Worm (Caenorhabditis elegans): ENCODE measurements around the gene amt-2.

Gene amt-2

ce11 chrIV:13042091-13042490 lies at the start of gene amt-2:
Gene amt-2 (plus strand): TSS chrIV:13042391.
- TF ChIP-seq nhr-23 (tag; optimal IDR thresholded peaks at IDR 0.05) (no peak), ceh-82 (tag; optimal IDR thresholded peaks at IDR 0.05) (no peak), dmd-4 (tag; optimal IDR thresholded peaks at IDR 0.05) (no peak), sma-9 (GFP tag; optimal IDR thresholded peaks at IDR 0.05) (no peak), sma-9 (tag; optimal IDR thresholded peaks at IDR 0.05) (no peak), nhr-77 (tag; optimal IDR thresholded peaks at IDR 0.05) (no peak)

- TF ChIP-seq nhr-25 (tag; optimal IDR thresholded peaks at IDR 0.05) (no peak), unc-55 (GFP tag; optimal IDR thresholded peaks at IDR 0.05) (no peak)
Observed at ce11 chrIV:12994376-12994775, 47.8 kb upstream of the amt-2 start, which contains the start of gene K10D11.4. Gene K10D11.4 (minus strand): TSS chrIV:12994476.

ce11 chrIV:12995886-12996285 lies 46.3 kb upstream of the amt-2 start, which contains the start of gene K10D11.7:
Gene K10D11.7 (minus strand): TSS chrIV:12995986.
- TF ChIP-seq egl-27 (tag; optimal IDR thresholded peaks at IDR 0.05) (no peak), zag-1 (tag; optimal IDR thresholded peaks at IDR 0.05) (no peak), mdl-1 (tag; optimal IDR thresholded peaks at IDR 0.05) (no peak), sma-9 (GFP tag; optimal IDR thresholded peaks at IDR 0.05) (no peak), sma-9 (tag; optimal IDR thresholded peaks at IDR 0.05) (no peak), sem-4 (tag; optimal IDR thresholded peaks at IDR 0.05) (no peak), ztf-4 (tag; optimal IDR thresholded peaks at IDR 0.05) (no peak), nhr-6 (tag; optimal IDR thresholded peaks at IDR 0.05) (no peak), unc-55 (GFP tag; optimal IDR thresholded peaks at IDR 0.05) (no peak), snpc-4 (tag; optimal IDR thresholded peaks at IDR 0.05) (no peak), nhr-10 (tag; optimal IDR thresholded peaks at IDR 0.05) (no peak), lsy-2 (tag; optimal IDR thresholded peaks at IDR 0.05) (no peak), nhr-11 (tag; optimal IDR thresholded peaks at IDR 0.05) (no peak)

- TF ChIP-seq blmp-1 (tag; optimal IDR thresholded peaks at IDR 0.05; ENCODE audit: insufficient read depth) = peak; percentile 10
- no peak for TF ChIP-seq mab-5 (tag; optimal IDR thresholded peaks at IDR 0.05)
- TF ChIP-seq sma-9 (GFP tag; optimal IDR thresholded peaks at IDR 0.05) = peak; percentile 47
- TF ChIP-seq sma-9 (tag; optimal IDR thresholded peaks at IDR 0.05) = no peak
- TF ChIP-seq nhr-129 (tag; optimal IDR thresholded peaks at IDR 0.05) = peak; percentile 34
Observed at ce11 chrIV:12997560-12997959, 44.6 kb upstream of the amt-2 start.

- no peak for TF ChIP-seq nhr-237 (tag; optimal IDR thresholded peaks at IDR 0.05)
- TF ChIP-seq lin-39 (tag; optimal IDR thresholded peaks at IDR 0.05) = no peak
- TF ChIP-seq C34F6.9 (tag; optimal IDR thresholded peaks at IDR 0.05) = no peak
- no peak for TF ChIP-seq nhr-77 (tag; optimal IDR thresholded peaks at IDR 0.05)
- TF ChIP-seq nhr-10 (tag; optimal IDR thresholded peaks at IDR 0.05) = no peak
- no peak for TF ChIP-seq ceh-82 (tag; optimal IDR thresholded peaks at IDR 0.05)
- no peak for TF ChIP-seq nhr-21 (tag; optimal IDR thresholded peaks at IDR 0.05)
- TF ChIP-seq blmp-1 (tag; optimal IDR thresholded peaks at IDR 0.05; ENCODE audit: insufficient read depth) = no peak
- TF ChIP-seq egl-27 (tag; optimal IDR thresholded peaks at IDR 0.05) = no peak
- TF ChIP-seq nhr-12 (tag; optimal IDR thresholded peaks at IDR 0.05) = no peak
- no peak for TF ChIP-seq ztf-1 (GFP tag; conservative IDR thresholded peaks at IDR 0.05)
- no peak for TF ChIP-seq unc-39 (tag; optimal IDR thresholded peaks at IDR 0.05)
- TF ChIP-seq mdl-1 (tag; optimal IDR thresholded peaks at IDR 0.05) = no peak
- no peak for TF ChIP-seq Y55F3AM.14 (GFP tag; optimal IDR thresholded peaks at IDR 0.05)
- no peak for TF ChIP-seq mbf-1 (tag; optimal IDR thresholded peaks at IDR 0.05)
- no peak for TF ChIP-seq nhr-11 (tag; optimal IDR thresholded peaks at IDR 0.05)
- TF ChIP-seq sma-3 (GFP tag; optimal IDR thresholded peaks at IDR 0.05) = no peak
- TF ChIP-seq sma-9 (GFP tag; optimal IDR thresholded peaks at IDR 0.05) = no peak
- no peak for TF ChIP-seq sma-9 (tag; optimal IDR thresholded peaks at IDR 0.05)
- no peak for TF ChIP-seq nhr-129 (tag; optimal IDR thresholded peaks at IDR 0.05)
Observed at ce11 chrIV:12999087-12999486, 43.1 kb upstream of the amt-2 start.

ce11 chrIV:13008405-13009208 lies 33.6 kb upstream of the amt-2 start, which contains the start of gene mbk-2:
Gene mbk-2 (plus strand): TSS chrIV:13009158.
- TF ChIP-seq lin-13 (GFP tag; optimal IDR thresholded peaks at IDR 0.05) (no peak), mbf-1 (tag; optimal IDR thresholded peaks at IDR 0.05) (no peak), sma-9 (GFP tag; optimal IDR thresholded peaks at IDR 0.05) (peak; percentile 57), sma-9 (tag; optimal IDR thresholded peaks at IDR 0.05) (no peak), unc-55 (GFP tag; optimal IDR thresholded peaks at IDR 0.05) (no peak), sem-4 (tag; optimal IDR thresholded peaks at IDR 0.05) (no peak), ceh-82 (tag; optimal IDR thresholded peaks at IDR 0.05) (no peak), peb-1 (tag; optimal IDR thresholded peaks at IDR 0.05) (no peak), nhr-10 (tag; optimal IDR thresholded peaks at IDR 0.05) (no peak), fos-1 (tag; optimal IDR thresholded peaks at IDR 0.05) (peak; percentile 6), nhr-23 (tag; optimal IDR thresholded peaks at IDR 0.05) (no peak), nhr-21 (tag; optimal IDR thresholded peaks at IDR 0.05) (no peak), nhr-6 (tag; optimal IDR thresholded peaks at IDR 0.05) (no peak), skn-1 (tag; optimal IDR thresholded peaks at IDR 0.05) (no peak), ztf-11 (tag; optimal IDR thresholded peaks at IDR 0.05) (no peak), C34F6.9 (tag; optimal IDR thresholded peaks at IDR 0.05) (no peak), ztf-4 (tag; optimal IDR thresholded peaks at IDR 0.05) (no peak), crh-2 (tag; optimal IDR thresholded peaks at IDR 0.05) (peak; percentile 3), nhr-237 (tag; optimal IDR thresholded peaks at IDR 0.05) (no peak), dmd-4 (tag; optimal IDR thresholded peaks at IDR 0.05) (no peak), lsy-2 (tag; optimal IDR thresholded peaks at IDR 0.05) (no peak), ztf-1 (GFP tag; conservative IDR thresholded peaks at IDR 0.05) (no peak), ZK546.5 (tag; optimal IDR thresholded peaks at IDR 0.05) (no peak), alr-1 (tag; optimal IDR thresholded peaks at IDR 0.05) (no peak)
